Worm (Caenorhabditis elegans): ENCODE data around the gene srh-97.

ce11 chrV:16974919-16975318 is 42.0 kb upstream of the srh-97 start, which contains the start of gene srx-54:
- TF ChIP-seq fkh-8 (tag; optimal IDR thresholded peaks at IDR 0.05) (no peak), nhr-77 (tag; optimal IDR thresholded peaks at IDR 0.05) (no peak), mab-9 (GFP tag; IDR thresholded peaks at IDR 0.05) (no peak), alr-1 (tag; optimal IDR thresholded peaks at IDR 0.05; ENCODE audit: borderline replicate concordance) (no peak), pag-3 (tag; optimal IDR thresholded peaks at IDR 0.05; ENCODE audit: borderline replicate concordance, insufficient read depth) (no peak), pqm-1 (tag; optimal IDR thresholded peaks at IDR 0.05) (no peak), fkh-10 (GFP tag; optimal IDR thresholded peaks at IDR 0.05) (no peak)

All from whole organism, L1 larva.